Fruit fly (Drosophila melanogaster): ENCODE measurements around the gene spag4.

DNA sequence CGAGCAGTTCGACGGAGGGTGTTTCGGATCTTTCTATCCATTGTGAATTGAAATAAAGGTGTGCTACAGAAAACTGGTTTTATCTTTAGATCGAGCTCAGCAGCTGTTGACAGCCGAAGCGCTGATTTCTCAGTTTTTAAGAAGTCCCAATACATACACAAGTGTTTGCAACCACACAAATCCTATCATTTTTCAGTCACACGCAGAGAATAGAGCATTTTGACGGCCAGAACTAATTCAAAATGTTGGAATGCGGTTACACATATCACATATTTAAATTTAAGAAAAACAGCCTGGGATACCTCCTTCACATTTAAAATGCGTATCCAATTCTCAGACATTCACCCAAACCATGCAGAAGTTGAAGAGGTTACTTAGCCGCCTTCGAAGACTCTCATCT, 37.2 kb upstream of the spag4 start, which contains the start of gene CG6614:
- TF ChIP-seq ey (GFP tag; optimal IDR thresholded peaks at IDR 0.05) (no peak), Abd-B (GFP tag; optimal IDR thresholded peaks at IDR 0.05) (no peak), CG32264 (GFP tag; optimal IDR thresholded peaks at IDR 0.05) (no peak), Jra (GFP tag; optimal IDR thresholded peaks at IDR 0.05) (no peak), brk (GFP tag; optimal IDR thresholded peaks at IDR 0.05) (no peak), sage (GFP tag; optimal IDR thresholded peaks at IDR 0.05) (no peak), fru (GFP tag; optimal IDR thresholded peaks at IDR 0.05) (no peak), pan (optimal IDR thresholded peaks at IDR 0.05) (no peak), Dif (GFP tag; optimal IDR thresholded peaks at IDR 0.05; ENCODE audit: partially characterized antibody) (no peak)
